Fruit fly (Drosophila melanogaster): ENCODE data around the gene CG15473.

dm6 chrX:4678913-4679812 lies 24.9 kb upstream of the CG15473 start, which contains the start of gene fzr:
- TF ChIP-seq pan (optimal IDR thresholded peaks at IDR 0.05), result no peak
- no peak for TF ChIP-seq psq (GFP tag; optimal IDR thresholded peaks at IDR 0.05)
- TF ChIP-seq Dfd (GFP tag; optimal IDR thresholded peaks at IDR 0.05), result no peak
- no peak for TF ChIP-seq fru (GFP tag; optimal IDR thresholded peaks at IDR 0.05)
- TF ChIP-seq Dif (GFP tag; optimal IDR thresholded peaks at IDR 0.05; ENCODE audit: partially characterized antibody), result no peak
- no peak for TF ChIP-seq lola (GFP tag; optimal IDR thresholded peaks at IDR 0.05)
- TF ChIP-seq CG32264 (GFP tag; optimal IDR thresholded peaks at IDR 0.05), result no peak
- TF ChIP-seq tai (GFP tag; optimal IDR thresholded peaks at IDR 0.05), result no peak
- no peak for TF ChIP-seq rgr (GFP tag; optimal IDR thresholded peaks at IDR 0.05)
- no peak for TF ChIP-seq Vsx2 (GFP tag; optimal IDR thresholded peaks at IDR 0.05; ENCODE audit: partially characterized antibody)

Measured in whole organism, wandering third instar larva.